Worm (Caenorhabditis elegans) whole organism, L4 larva: Measurements from ENCODE around the gene C14E2.7.
A peak's percentile ranks its signal among the peaks of the same experiment; 100 is the strongest.

Source experiments
- F10B5.3 ChIP-seq: sonication (generic microtip); optimal IDR thresholded peaks from 2 replicates; lab custom pipeline; 2016; ENCODE audit warnings: mild to moderate bottlenecking, missing genetic modification characterization, missing compliant biosample characterization
- F37D6.2 ChIP-seq: sonication (generic microtip); optimal IDR thresholded peaks from 2 replicates; lab custom pipeline; 2016; ENCODE audit warnings: mild to moderate bottlenecking, missing genetic modification characterization, missing compliant biosample characterization
- F49E8.2 ChIP-seq: sonication (generic microtip); optimal IDR thresholded peaks from 2 replicates; lab custom pipeline; 2016; ENCODE audit warnings: missing compliant biosample characterization, mild to moderate bottlenecking, missing genetic modification characterization, borderline replicate concordance
- T26A8.4 ChIP-seq: fragments of 200-800 bp; sonication (Bioruptor generic); IDR thresholded peaks from 2 replicates; pipeline ENCODE4 v1.3.6; 2022; ENCODE audit warnings: missing genetic modification characterization, missing compliant biosample characterization
- Y105C5A.15 ChIP-seq: fragments of 200-800 bp; sonication (Bioruptor generic); IDR thresholded peaks from 2 replicates; pipeline ENCODE4 v1.3.6; 2022; ENCODE audit warnings: missing genetic modification characterization, missing compliant biosample characterization
- Y5F2A.4 ChIP-seq: fragments of 200-800 bp; sonication (Bioruptor generic); optimal IDR thresholded peaks from 2 replicates; lab custom pipeline; 2018; ENCODE audit warnings: mild to moderate bottlenecking, missing genetic modification characterization, missing compliant biosample characterization
- Y75B8A.6 ChIP-seq: fragments of 200-800 bp; sonication (Bioruptor generic); IDR thresholded peaks from 2 replicates; pipeline ENCODE4 v1.3.6; 2022; ENCODE audit warnings: missing genetic modification reagents, missing genetic modification characterization, missing compliant biosample characterization
- ZK337.2 ChIP-seq: fragments of 200-800 bp; sonication (Bioruptor generic); IDR thresholded peaks from 2 replicates; pipeline ENCODE4 v1.3.6; 2022; ENCODE audit warnings: missing genetic modification reagents, missing genetic modification characterization, missing compliant biosample characterization
- ZK546.5 ChIP-seq, 2 experiments: sonication (generic microtip); optimal IDR thresholded peaks; 2 replicates each; lab custom pipeline; 2017; ENCODE audit warnings: missing biosample characterization in 2 of 2, missing genetic modification characterization in 2 of 2
- ama-1 ChIP-seq: fragments of 150-350 bp; optimal IDR thresholded peaks from 2 replicates; lab custom pipeline; 2014; ENCODE audit warnings: inconsistent platforms, mixed read lengths
- ceh-28 ChIP-seq: fragments of 150-350 bp; optimal IDR thresholded peaks from 2 replicates; lab custom pipeline; 2014; ENCODE audit warnings: missing biosample characterization, missing genetic modification reagents, missing genetic modification characterization
- ctbp-1 ChIP-seq: fragments of 200-800 bp; sonication (Bioruptor generic); IDR thresholded peaks from 2 replicates; pipeline ENCODE4 v1.3.6; 2022; ENCODE audit warnings: missing genetic modification reagents, missing genetic modification characterization, missing compliant biosample characterization
- daf-16 ChIP-seq, 3 experiments: sonication (generic microtip); optimal IDR thresholded peaks; 2 replicates each; lab custom pipeline; 2016 to 2017; ENCODE audit warnings: missing genetic modification characterization in 3 of 3, missing genetic modification reagents in 3 of 3, mild to moderate bottlenecking in 2 of 3, missing compliant biosample characterization in 2 of 3, missing biosample characterization in 1 of 3, moderate library complexity in 1 of 3
- dmd-9 ChIP-seq: fragments of 200-800 bp; sonication (Bioruptor generic); IDR thresholded peaks from 2 replicates; pipeline ENCODE4 v1.3.6; 2022; ENCODE audit warnings: missing genetic modification reagents, missing genetic modification characterization, missing compliant biosample characterization
- fkh-10 ChIP-seq: fragments of 150-350 bp; optimal IDR thresholded peaks from 2 replicates; lab custom pipeline; 2014; ENCODE audit warnings: missing biosample characterization, missing genetic modification reagents, missing genetic modification characterization
- gei-8 ChIP-seq: fragments of 200-800 bp; sonication (Bioruptor generic); optimal IDR thresholded peaks from 2 replicates; lab custom pipeline; 2018; ENCODE audit warnings: mild to moderate bottlenecking, missing genetic modification characterization, missing compliant biosample characterization
- hlh-30 ChIP-seq: sonication (generic microtip); optimal IDR thresholded peaks from 2 replicates; lab custom pipeline; 2017; ENCODE audit warnings: antibody characterized with exemption, mild to moderate bottlenecking, missing genetic modification characterization, missing compliant biosample characterization; ENCODE audit not compliant: insufficient read depth
- hmg-1.1 ChIP-seq: fragments of 200-800 bp; sonication (Bioruptor generic); IDR thresholded peaks from 2 replicates; pipeline ENCODE4 v1.3.6; 2022; ENCODE audit warnings: missing genetic modification reagents, missing genetic modification characterization, missing compliant biosample characterization
- jun-1 ChIP-seq: fragments of 150-350 bp; optimal IDR thresholded peaks from 2 replicates; lab custom pipeline; 2014; ENCODE audit warnings: missing biosample characterization, missing genetic modification reagents, missing genetic modification characterization
- lim-7 ChIP-seq: fragments of 200-800 bp; sonication (Bioruptor generic); IDR thresholded peaks from 2 replicates; pipeline ENCODE4 v1.3.6; 2022; ENCODE audit warnings: missing genetic modification characterization, missing compliant biosample characterization
- lin-1 ChIP-seq: fragments of 200-800 bp; sonication (Bioruptor generic); IDR thresholded peaks from 2 replicates; pipeline ENCODE4 v1.3.6; 2022; ENCODE audit warnings: missing genetic modification reagents, missing genetic modification characterization, missing compliant biosample characterization
- lin-13 ChIP-seq: fragments of 150-350 bp; optimal IDR thresholded peaks from 2 replicates; lab custom pipeline; 2014; ENCODE audit warnings: missing biosample characterization, missing genetic modification reagents, missing genetic modification characterization
- lin-38 ChIP-seq: fragments of 200-800 bp; sonication (Bioruptor generic); IDR thresholded peaks from 2 replicates; pipeline ENCODE4 v1.3.6; 2022; ENCODE audit warnings: missing genetic modification reagents, missing genetic modification characterization, missing compliant biosample characterization
- lin-39 ChIP-seq: fragments of 150-350 bp; optimal IDR thresholded peaks from 2 replicates; lab custom pipeline; 2014; ENCODE audit warnings: missing biosample characterization, missing genetic modification reagents, missing genetic modification characterization
- lir-3 ChIP-seq: sonication (generic microtip); optimal IDR thresholded peaks from 2 replicates; lab custom pipeline; 2016; ENCODE audit warnings: mild to moderate bottlenecking, missing genetic modification characterization, missing compliant biosample characterization
- lsy-2 ChIP-seq, 2 experiments: fragments of 150-350 bp in 1 of 2; sonication (generic microtip) in 1 of 2; optimal IDR thresholded peaks; 2 replicates each; lab custom pipeline; 2014 to 2017; ENCODE audit warnings: missing biosample characterization in 2 of 2, missing genetic modification characterization in 2 of 2
- mdt-29 ChIP-seq: fragments of 200-800 bp; sonication (Bioruptor generic); IDR thresholded peaks from 2 replicates; pipeline ENCODE4 v1.3.6; 2022; ENCODE audit warnings: missing genetic modification reagents, missing genetic modification characterization, missing compliant biosample characterization
- mep-1 ChIP-seq: fragments of 150-350 bp; sonication (generic microtip); optimal IDR thresholded peaks from 3 replicates; lab custom pipeline; 2014; ENCODE audit warnings: missing biosample characterization, missing genetic modification characterization
- mes-2 ChIP-seq: sonication (generic microtip); optimal IDR thresholded peaks from 2 replicates; lab custom pipeline; 2016; ENCODE audit warnings: missing genotype, mild to moderate bottlenecking, missing genetic modification characterization, missing compliant biosample characterization; ENCODE audit not compliant: poor library complexity, severe bottlenecking
- mxl-2 ChIP-seq: fragments of 200-800 bp; sonication (Bioruptor generic); conservative IDR thresholded peaks from 2 replicates; pipeline ENCODE4 v1.3.6; 2022; ENCODE audit warnings: missing genetic modification reagents, missing genetic modification characterization, missing compliant biosample characterization
- mxl-3 ChIP-seq: fragments of 200-800 bp; sonication (Bioruptor generic); optimal IDR thresholded peaks from 2 replicates; lab custom pipeline; 2018; ENCODE audit warnings: mild to moderate bottlenecking, missing genetic modification characterization, missing compliant biosample characterization
- nhr-10 ChIP-seq: fragments of 150-350 bp; optimal IDR thresholded peaks from 2 replicates; lab custom pipeline; 2014; ENCODE audit warnings: missing biosample characterization, missing genetic modification characterization
- nhr-111 ChIP-seq: fragments of 200-800 bp; sonication (Bioruptor generic); optimal IDR thresholded peaks from 2 replicates; lab custom pipeline; 2018; ENCODE audit warnings: mild to moderate bottlenecking, missing genetic modification characterization, missing compliant biosample characterization
- nhr-237 ChIP-seq: sonication (generic microtip); optimal IDR thresholded peaks from 2 replicates; lab custom pipeline; 2017; ENCODE audit warnings: missing biosample characterization, missing genetic modification characterization
- nhr-25 ChIP-seq: sonication (generic microtip); optimal IDR thresholded peaks from 2 replicates; lab custom pipeline; 2017; ENCODE audit warnings: missing genetic modification characterization, mild to moderate bottlenecking, missing compliant biosample characterization, antibody characterized with exemption, moderate library complexity, borderline replicate concordance; ENCODE audit not compliant: insufficient read depth
- nhr-41 ChIP-seq: fragments of 200-800 bp; sonication (Bioruptor generic); IDR thresholded peaks from 2 replicates; pipeline ENCODE4 v1.3.6; 2022; ENCODE audit warnings: missing genetic modification reagents, missing genetic modification characterization, missing compliant biosample characterization
- nhr-42 ChIP-seq: fragments of 200-800 bp; sonication (Bioruptor generic); IDR thresholded peaks from 2 replicates; pipeline ENCODE4 v1.3.6; 2022; ENCODE audit warnings: missing genetic modification characterization, missing compliant biosample characterization
- nhr-48 ChIP-seq: sonication (generic microtip); optimal IDR thresholded peaks from 2 replicates; lab custom pipeline; 2016; ENCODE audit warnings: mild to moderate bottlenecking, missing genetic modification characterization, missing compliant biosample characterization
- php-3 ChIP-seq: fragments of 200-800 bp; sonication (Bioruptor generic); IDR thresholded peaks from 2 replicates; pipeline ENCODE4 v1.3.6; 2022; ENCODE audit warnings: missing genetic modification reagents, missing genetic modification characterization, missing compliant biosample characterization
- pqm-1 ChIP-seq: sonication (generic microtip); optimal IDR thresholded peaks from 2 replicates; lab custom pipeline; 2017; ENCODE audit warnings: missing biosample characterization, missing genetic modification characterization
- saeg-2 ChIP-seq: fragments of 200-800 bp; sonication (Bioruptor generic); IDR thresholded peaks from 2 replicates; pipeline ENCODE4 v1.3.6; 2022; ENCODE audit warnings: missing genetic modification reagents, missing genetic modification characterization, missing compliant biosample characterization
- set-16 ChIP-seq: fragments of 200-800 bp; sonication (Bioruptor generic); IDR thresholded peaks from 2 replicates; pipeline ENCODE4 v1.3.6; 2022; ENCODE audit warnings: missing genetic modification reagents, missing genetic modification characterization, missing compliant biosample characterization
- skn-1 ChIP-seq: fragments of 150-350 bp; optimal IDR thresholded peaks from 2 replicates; lab custom pipeline; 2014; ENCODE audit warnings: missing biosample characterization, missing genetic modification characterization
- spr-3 ChIP-seq: fragments of 200-800 bp; sonication (Bioruptor generic); optimal IDR thresholded peaks from 2 replicates; lab custom pipeline; 2018; ENCODE audit warnings: mild to moderate bottlenecking, missing genetic modification characterization, missing compliant biosample characterization
- tag-97 ChIP-seq: fragments of 200-800 bp; sonication (Bioruptor generic); IDR thresholded peaks from 2 replicates; pipeline ENCODE4 v1.3.6; 2022; ENCODE audit warnings: missing genetic modification characterization, missing compliant biosample characterization
- tra-1 ChIP-seq: fragments of 200-800 bp; sonication (Bioruptor generic); IDR thresholded peaks from 2 replicates; pipeline ENCODE4 v1.3.6; 2022; ENCODE audit warnings: missing genetic modification reagents, missing genetic modification characterization, missing compliant biosample characterization
- vab-7 ChIP-seq: fragments of 200-800 bp; sonication (Bioruptor generic); IDR thresholded peaks from 2 replicates; pipeline ENCODE4 v1.3.6; 2022; ENCODE audit warnings: missing genetic modification reagents, missing genetic modification characterization, missing compliant biosample characterization
- zag-1 ChIP-seq: fragments of 150-350 bp; optimal IDR thresholded peaks from 2 replicates; lab custom pipeline; 2014; ENCODE audit warnings: missing biosample characterization, missing genetic modification characterization
- ztf-7 ChIP-seq: fragments of 150-350 bp; optimal IDR thresholded peaks from 2 replicates; lab custom pipeline; 2014; ENCODE audit warnings: missing biosample characterization, missing genetic modification characterization

C14E2.7 gene

ce11 chrX:1858616-1859015 is 42.4 kb downstream of the C14E2.7 start:
- TF ChIP-seq tra-1 (GFP tag; lab: Robert Waterston, UW) (0 out of 2 replicates have a peak, but pooled peaks have one; percentile 55), lin-38 (GFP tag; lab: Robert Waterston, UW) (no peak), set-16 (GFP tag; lab: Robert Waterston, UW) (peak; percentile 68), F49E8.2 (tag; lab: Kevin White, UChicago) (no peak), F10B5.3 (tag; lab: Kevin White, UChicago) (peak; percentile 4), nhr-237 (tag; lab: Kevin White, UChicago) (no peak), Y75B8A.6 (GFP tag; lab: Robert Waterston, UW) (0 out of 2 replicates have a peak, but pooled peaks have one; percentile 60), ZK337.2 (0 out of 2 replicates have a peak, but pooled peaks have one; percentile 39), lim-7 (GFP tag; lab: Robert Waterston, UW) (peak; percentile 82), nhr-41 (GFP tag; lab: Robert Waterston, UW) (no peak), ctbp-1 (GFP tag; lab: Robert Waterston, UW) (peak; percentile 69), lin-13 (GFP tag; lab: Kevin White, UChicago) (peak; percentile 28), mxl-3 (peak; percentile 0), fkh-10 (GFP tag; lab: Kevin White, UChicago) (no peak), mdt-29 (peak; percentile 46; the same call in 1 of the 2 replicates), lir-3 (peak; percentile 42), pqm-1 (tag; lab: Kevin White, UChicago) (no peak), Y5F2A.4 (peak; percentile 31), skn-1 (tag; lab: Kevin White, UChicago) (no peak), hmg-1.1 (GFP tag; lab: Robert Waterston, UW) (peak; percentile 84), nhr-25 (tag; lab: Kevin White, UChicago) (no peak), mes-2 (tag; lab: Kevin White, UChicago) (peak; percentile 80), hlh-30 (tag; lab: Kevin White, UChicago) (peak; percentile 54), nhr-111 (GFP tag; lab: Kevin White, UChicago) (peak; percentile 14), php-3 (GFP tag; lab: Robert Waterston, UW) (peak; percentile 74; the same call in 1 of the 2 replicates), nhr-10 (tag; lab: Kevin White, UChicago) (no peak), ama-1 (no peak), mep-1 (tag; lab: Kevin White, UChicago) (peak; percentile 73), lsy-2 (tag; optimal IDR thresholded peaks at IDR 0.05; lab: Kevin White, UChicago) (peak in 1 of 2 experiments; percentile 39), nhr-48 (tag; lab: Kevin White, UChicago) (peak; percentile 8), Y105C5A.15 (GFP tag; lab: Robert Waterston, UW) (0 out of 2 replicates have a peak, but pooled peaks have one; percentile 14), spr-3 (no peak), gei-8 (GFP tag; lab: Kevin White, UChicago) (no peak), T26A8.4 (GFP tag; lab: Robert Waterston, UW) (no peak; the same call in 1 of the 2 replicates), ztf-7 (tag; lab: Kevin White, UChicago) (peak; percentile 59), tag-97 (0 out of 2 replicates have a peak, but pooled peaks have one; percentile 18), nhr-42 (GFP tag; lab: Robert Waterston, UW) (peak; percentile 83), ZK546.5 (tag; optimal IDR thresholded peaks at IDR 0.05; lab: Kevin White, UChicago) (no peak), daf-16 (GFP tag; optimal IDR thresholded peaks at IDR 0.05; lab: Kevin White, UChicago) (peak in 1 of 2 experiments; percentile 43), daf-16 (tag; optimal IDR thresholded peaks at IDR 0.05; lab: Kevin White, UChicago) (no peak), jun-1 (peak; percentile 54), zag-1 (tag; lab: Kevin White, UChicago) (no peak), lin-1 (GFP tag; lab: Robert Waterston, UW) (peak; percentile 57; the same call in 1 of the 2 replicates), vab-7 (peak; percentile 76), saeg-2 (GFP tag; lab: Robert Waterston, UW) (0 out of 2 replicates have a peak, but pooled peaks have one; percentile 43), mxl-2 (GFP tag; lab: Robert Waterston, UW) (0 out of 2 replicates have a peak, but pooled peaks have one; percentile 27), lin-39 (tag; lab: Kevin White, UChicago) (no peak), ceh-28 (tag; lab: Kevin White, UChicago) (no peak), F37D6.2 (tag; lab: Kevin White, UChicago) (peak; percentile 57), dmd-9 (GFP tag; lab: Robert Waterston, UW) (peak; percentile 65)
